Worm (Caenorhabditis elegans) whole organism, midembryonic: Measurements from ENCODE around the gene F17H10.4.
A peak's percentile ranks its signal among the peaks of the same experiment; 100 is the strongest.

Source experiments
- T22C8.4 ChIP-seq: fragments of 200-800 bp; sonication (Bioruptor generic); IDR thresholded peaks from 2 replicates; pipeline ENCODE4 v1.3.6; 2022; ENCODE audit warnings: missing genetic modification characterization, missing compliant biosample characterization
- cog-1 ChIP-seq: sonication (generic microtip); optimal IDR thresholded peaks from 2 replicates; lab custom pipeline; 2016; ENCODE audit warnings: missing genetic modification characterization, missing compliant biosample characterization
- flt-1 ChIP-seq: fragments of 200-800 bp; sonication (Bioruptor generic); IDR thresholded peaks from 2 replicates; pipeline ENCODE4 v1.3.6; 2022; ENCODE audit warnings: missing genetic modification characterization, missing compliant biosample characterization
- klf-2 ChIP-seq: fragments of 200-800 bp; sonication (Bioruptor generic); conservative IDR thresholded peaks from 2 replicates; pipeline ENCODE4 v1.3.6; 2022; ENCODE audit warnings: missing genetic modification reagents, missing genetic modification characterization, missing compliant biosample characterization
- med-1 ChIP-seq: sonication (generic microtip); optimal IDR thresholded peaks from 2 replicates; lab custom pipeline; 2017; ENCODE audit warnings: missing genetic modification characterization, mild to moderate bottlenecking, missing compliant biosample characterization, antibody characterized with exemption, missing genetic modification reagents; ENCODE audit not compliant: insufficient read depth
- ref-1 ChIP-seq: fragments of 200-800 bp; sonication (Bioruptor generic); conservative IDR thresholded peaks from 2 replicates; pipeline ENCODE4 v1.3.6; 2022; ENCODE audit warnings: missing genetic modification reagents, missing genetic modification characterization, missing compliant biosample characterization
- ztf-29 ChIP-seq: fragments of 200-800 bp; sonication (Bioruptor generic); IDR thresholded peaks from 2 replicates; pipeline ENCODE4 v1.3.6; 2022; ENCODE audit warnings: missing genetic modification reagents, missing genetic modification characterization, missing compliant biosample characterization

ce11 chrX:13141440-13141839, 15.1 kb upstream of the F17H10.4 start, which contains the start of gene F09A5.3:
- peak; percentile 8 for TF ChIP-seq cog-1 (tag; lab: Kevin White, UChicago)
- TF ChIP-seq flt-1 (GFP tag; lab: Robert Waterston, UW): no peak; the same call in 1 of the 2 replicates
- no peak for TF ChIP-seq klf-2 (GFP tag; lab: Robert Waterston, UW)
- TF ChIP-seq T22C8.4: no peak
- no peak for TF ChIP-seq med-1
- TF ChIP-seq ref-1: no peak
- no peak for TF ChIP-seq ztf-29 (GFP tag; lab: Robert Waterston, UW)
